Worm (Caenorhabditis elegans) whole organism, midembryonic: ENCODE results near the gene pitr-6.

ENCODE experiments used
- T22C8.4 ChIP-seq: fragments of 200-800 bp; sonication (Bioruptor generic); IDR thresholded peaks from 2 replicates; pipeline ENCODE4 v1.3.6; 2022; ENCODE audit warnings: missing genetic modification characterization, missing compliant biosample characterization
- flt-1 ChIP-seq: fragments of 200-800 bp; sonication (Bioruptor generic); IDR thresholded peaks from 2 replicates; pipeline ENCODE4 v1.3.6; 2022; ENCODE audit warnings: missing genetic modification characterization, missing compliant biosample characterization
- klf-2 ChIP-seq: fragments of 200-800 bp; sonication (Bioruptor generic); conservative IDR thresholded peaks from 2 replicates; pipeline ENCODE4 v1.3.6; 2022; ENCODE audit warnings: missing genetic modification reagents, missing genetic modification characterization, missing compliant biosample characterization
- med-1 ChIP-seq: sonication (generic microtip); optimal IDR thresholded peaks from 2 replicates; lab custom pipeline; 2017; ENCODE audit warnings: missing genetic modification characterization, mild to moderate bottlenecking, missing compliant biosample characterization, antibody characterized with exemption, missing genetic modification reagents; ENCODE audit not compliant: insufficient read depth
- ref-1 ChIP-seq: fragments of 200-800 bp; sonication (Bioruptor generic); conservative IDR thresholded peaks from 2 replicates; pipeline ENCODE4 v1.3.6; 2022; ENCODE audit warnings: missing genetic modification reagents, missing genetic modification characterization, missing compliant biosample characterization
- ztf-23 ChIP-seq: fragments of 200-800 bp; sonication (Bioruptor generic); IDR thresholded peaks from 2 replicates; pipeline ENCODE4 v1.3.6; 2022; ENCODE audit warnings: missing genetic modification reagents, missing genetic modification characterization, missing compliant biosample characterization

ce11 chrII:12480811-12481210 lies 35.7 kb downstream of the pitr-6 start, which contains the start of gene arrd-9:
- no peak for TF ChIP-seq ztf-23
- TF ChIP-seq flt-1, result no peak
- no peak for TF ChIP-seq T22C8.4 (GFP tag; lab: Robert Waterston, UW)
- no peak for TF ChIP-seq med-1 (GFP tag; lab: Kevin White, UChicago)
- no peak for TF ChIP-seq klf-2
- no peak for TF ChIP-seq ref-1 (GFP tag; lab: Robert Waterston, UW)
